Worm (Caenorhabditis elegans): ENCODE data around the gene T26H8.4.

T26H8.4 gene

DNA sequence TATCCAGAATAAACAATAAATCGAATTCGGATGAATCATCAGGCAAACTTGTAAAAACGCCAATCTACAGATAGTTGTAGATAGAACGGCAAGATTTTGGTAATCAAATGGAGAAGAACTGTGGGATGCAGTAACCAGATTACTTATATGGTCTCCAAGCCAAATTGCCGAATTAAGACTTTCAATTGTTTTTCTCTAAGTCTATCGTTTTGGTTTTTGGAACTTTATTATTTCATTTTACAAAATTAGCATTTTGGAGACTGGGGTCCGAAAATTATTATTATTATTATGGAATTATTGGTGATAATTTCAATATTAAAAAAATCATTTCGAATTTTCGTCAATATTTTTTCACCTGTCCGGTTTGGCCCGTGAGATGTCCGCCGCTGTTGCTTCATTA is 32.7 kb upstream of the T26H8.4 start, which contains the start of gene clec-228:
clec-228 (minus strand) TSS at position 101 of the 400 bp plus-strand sequence.
- TF ChIP-seq alr-1 (tag; optimal IDR thresholded peaks at IDR 0.05; ENCODE audit: borderline replicate concordance): no peak
- no peak for TF ChIP-seq lin-13 (GFP tag; optimal IDR thresholded peaks at IDR 0.05)

DNA sequence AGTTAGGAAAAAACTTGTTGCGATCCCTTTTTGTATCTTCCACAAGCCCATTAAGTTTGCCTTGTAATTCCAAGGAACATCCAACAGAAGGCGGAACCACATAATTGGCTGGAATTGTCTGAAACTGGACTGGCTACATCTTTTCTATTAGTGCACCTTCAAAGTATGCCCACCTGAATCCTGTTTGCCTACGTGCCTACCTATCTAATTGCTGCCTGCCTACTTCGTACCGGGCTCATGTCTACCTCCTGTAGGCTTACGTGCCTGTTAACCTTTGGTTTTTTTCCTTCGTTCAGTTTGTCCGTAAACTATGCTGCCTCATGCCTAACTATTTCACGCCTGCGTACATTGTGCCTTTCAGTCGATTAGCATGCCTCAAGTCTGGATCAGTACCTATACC is 30.8 kb upstream of the T26H8.4 start, which contains the start of gene wrt-7:
wrt-7 (minus strand) TSS at position 101 of the 400 bp plus-strand sequence.
- TF ChIP-seq nhr-76 (tag; optimal IDR thresholded peaks at IDR 0.05) (no peak), rnt-1 (tag; optimal IDR thresholded peaks at IDR 0.05) (no peak), pax-3 (tag; optimal IDR thresholded peaks at IDR 0.05) (peak; percentile 21)

DNA sequence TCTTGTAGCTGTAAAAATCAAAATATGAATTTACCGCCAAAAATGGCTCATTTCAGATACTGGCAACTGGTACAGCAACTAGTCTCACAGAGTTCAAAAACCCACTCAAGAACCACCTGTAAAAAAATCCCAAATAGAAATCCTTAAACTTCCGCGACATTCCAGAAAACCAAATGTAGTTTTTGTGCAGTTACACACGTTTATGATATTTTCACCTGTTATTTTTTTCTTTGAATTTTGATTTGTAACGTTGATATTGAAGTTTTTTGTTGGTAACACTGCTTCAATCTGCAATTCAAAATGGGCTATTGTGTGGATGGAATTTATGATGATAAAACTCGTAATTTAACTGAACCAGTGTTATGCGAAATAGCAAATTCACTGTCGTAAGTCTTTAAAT is 26.2 kb upstream of the T26H8.4 start, which contains the start of gene srw-113:
srw-113 (plus strand) TSS at position 301 of the 400 bp plus-strand sequence.
- TF ChIP-seq efl-1 (optimal IDR thresholded peaks at IDR 0.05) (no peak), efl-1 (GFP tag; optimal IDR thresholded peaks at IDR 0.05 in 1 of 2) (peak in 1 of 2 experiments; percentile 13), sox-4 (tag; optimal IDR thresholded peaks at IDR 0.05) (no peak)

DNA sequence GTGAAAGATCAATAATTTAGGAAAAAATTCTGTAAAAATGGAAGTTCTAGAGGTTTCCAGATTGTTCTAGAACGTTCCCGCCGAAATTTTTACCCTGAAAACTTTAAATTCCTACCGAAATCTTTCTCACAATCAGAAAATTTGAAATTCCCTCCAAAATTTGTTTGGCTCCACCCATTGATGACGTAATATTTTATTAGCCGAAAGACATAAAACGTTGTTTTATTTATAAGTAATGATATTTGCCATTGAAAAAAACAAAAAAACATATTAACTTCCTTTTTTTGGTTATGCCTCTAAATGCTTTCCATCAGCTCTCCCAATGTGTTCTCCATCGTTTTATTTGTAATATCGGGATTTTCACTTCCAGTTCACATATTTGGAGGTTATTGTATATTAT is 23.7 kb upstream of the T26H8.4 start, which contains the start of gene srh-295:
srh-295 (plus strand) TSS at position 301 of the 400 bp plus-strand sequence.
- TF ChIP-seq irx-1 (tag; optimal IDR thresholded peaks at IDR 0.05) (no peak), vab-15 (tag; optimal IDR thresholded peaks at IDR 0.05) (no peak), ces-1 (GFP tag; optimal IDR thresholded peaks at IDR 0.05) (no peak), zag-1 (tag; optimal IDR thresholded peaks at IDR 0.05) (no peak), ztf-11 (tag; optimal IDR thresholded peaks at IDR 0.05) (no peak), hlh-4 (tag; optimal IDR thresholded peaks at IDR 0.05) (no peak)

DNA sequence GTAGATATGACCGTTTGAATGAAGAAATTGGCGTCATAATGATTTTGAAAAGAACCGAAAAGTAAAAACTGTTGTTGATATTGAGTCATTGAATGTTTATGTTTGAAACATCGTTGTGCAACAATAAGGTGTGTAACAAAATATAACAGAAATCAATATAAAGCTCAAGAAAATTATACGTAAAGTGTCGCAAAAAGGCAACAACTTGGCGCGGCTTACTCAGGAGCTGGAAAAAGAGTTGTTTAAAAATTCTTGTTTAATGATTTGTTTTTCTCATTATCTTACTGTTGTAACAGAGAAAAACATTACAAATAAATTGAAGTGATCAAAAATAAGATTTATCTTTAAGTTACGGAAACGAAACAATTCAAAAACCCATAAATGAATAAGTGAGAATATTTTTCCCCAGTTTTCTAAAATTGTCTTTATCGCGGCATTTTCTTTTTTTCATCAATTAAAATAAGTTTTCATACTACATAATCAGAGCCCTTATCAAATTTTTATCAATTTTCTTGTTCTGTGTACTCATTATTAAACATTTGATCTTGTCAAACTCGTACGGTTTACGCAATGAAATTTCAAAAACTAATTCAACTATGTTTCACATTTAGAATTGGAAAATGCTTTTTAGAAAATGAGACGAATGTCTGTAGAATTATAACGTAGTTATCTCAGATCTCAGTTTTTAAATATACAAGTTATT is 21.3 kb upstream of the T26H8.4 start, which contains the start of gene ZK1037.6:
ZK1037.6 (minus strand) TSS at position 51 of the 703 bp plus-strand sequence.
- TF ChIP-seq jun-1 (tag; optimal IDR thresholded peaks at IDR 0.05): peak; percentile 27
- peak; percentile 90 for TF ChIP-seq elt-2 (tag; optimal IDR thresholded peaks at IDR 0.05)
- TF ChIP-seq egl-13 (tag; optimal IDR thresholded peaks at IDR 0.05): no peak

DNA sequence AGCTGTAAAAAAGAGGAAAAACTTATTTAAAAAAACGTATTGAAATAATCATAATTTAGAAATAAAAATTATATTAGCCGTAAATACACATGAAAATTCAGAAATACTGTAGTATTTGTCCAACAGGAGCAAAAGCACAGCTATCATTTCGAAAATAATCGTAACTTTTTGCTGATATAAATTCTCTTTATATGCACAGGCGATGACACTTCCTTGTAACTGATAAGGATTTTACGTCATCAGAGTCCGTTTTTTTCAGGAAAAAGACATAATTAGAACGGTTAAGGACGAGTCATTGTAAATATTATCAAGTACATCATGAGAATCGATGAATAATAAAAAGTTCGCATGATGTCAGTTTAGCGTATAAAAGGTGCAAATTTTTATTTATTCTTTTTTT is 16.8 kb upstream of the T26H8.4 start:
- TF ChIP-seq nhr-76 (tag; optimal IDR thresholded peaks at IDR 0.05) (no peak), hlh-4 (tag; optimal IDR thresholded peaks at IDR 0.05) (no peak), pag-3 (tag; optimal IDR thresholded peaks at IDR 0.05; ENCODE audit: borderline replicate concordance, insufficient read depth) (no peak), ama-1 (optimal IDR thresholded peaks at IDR 0.05) (no peak), ceh-88 (GFP tag; IDR thresholded peaks at IDR 0.05) (no peak), pqm-1 (tag; optimal IDR thresholded peaks at IDR 0.05) (peak; percentile 33), jun-1 (tag; optimal IDR thresholded peaks at IDR 0.05) (peak; percentile 13), elt-2 (tag; optimal IDR thresholded peaks at IDR 0.05) (peak; percentile 84)

DNA sequence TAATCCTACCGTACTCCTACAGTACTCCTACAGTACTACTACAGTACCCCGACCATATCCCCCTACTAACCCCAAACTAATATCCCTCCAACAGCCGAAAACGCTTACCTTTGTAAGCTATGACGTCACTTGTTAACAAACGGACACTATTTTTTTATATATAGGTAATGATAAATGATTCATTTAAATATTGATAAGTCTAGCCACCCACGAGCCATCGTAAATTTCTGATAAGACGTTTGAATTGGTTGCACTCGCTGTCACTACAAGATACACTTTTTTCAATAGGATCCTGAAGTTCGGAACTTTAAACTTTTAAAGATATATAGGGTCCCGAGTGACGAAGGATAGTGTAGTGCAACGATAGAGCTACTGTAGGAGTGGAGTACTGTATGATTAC is 16.0 kb upstream of the T26H8.4 start, which contains the start of gene nhr-247:
nhr-247 (plus strand) TSS at position 330 of the 400 bp plus-strand sequence.
- peak; percentile 73 for TF ChIP-seq elt-2 (tag; optimal IDR thresholded peaks at IDR 0.05)

DNA sequence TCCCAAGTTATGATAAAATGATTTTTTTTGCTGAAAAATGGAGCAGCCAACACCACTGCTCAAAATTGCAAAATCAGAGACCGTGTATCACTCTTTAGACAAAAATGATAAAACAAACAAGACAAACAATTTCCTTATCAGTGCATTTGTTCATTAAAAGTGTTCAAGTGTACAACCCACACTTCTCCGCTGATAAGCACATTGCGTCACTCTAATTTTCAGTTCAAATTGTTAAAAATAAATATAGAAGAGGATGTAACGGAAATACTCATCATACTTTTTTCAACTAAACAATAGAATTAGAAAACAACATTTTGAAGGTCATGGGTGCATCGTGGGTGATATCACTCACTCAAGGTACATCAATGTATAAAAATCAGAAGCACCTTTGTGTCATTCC is 12.0 kb upstream of the T26H8.4 start, which contains the start of gene nhr-291:
nhr-291 (plus strand) TSS at position 324 of the 400 bp plus-strand sequence.
- TF ChIP-seq mab-9 (GFP tag; IDR thresholded peaks at IDR 0.05) (no peak), jun-1 (tag; optimal IDR thresholded peaks at IDR 0.05) (peak; percentile 65), efl-1 (optimal IDR thresholded peaks at IDR 0.05) (no peak), efl-1 (GFP tag; optimal IDR thresholded peaks at IDR 0.05 in 1 of 2) (peak in 1 of 2 experiments; percentile 14), pqm-1 (tag; optimal IDR thresholded peaks at IDR 0.05) (peak; percentile 55), pax-3 (tag; optimal IDR thresholded peaks at IDR 0.05) (peak; percentile 77), elt-2 (tag; optimal IDR thresholded peaks at IDR 0.05) (peak; percentile 99), lin-35 (GFP tag; optimal IDR thresholded peaks at IDR 0.05) (peak in 1 of 2 experiments; percentile 45), nhr-77 (tag; optimal IDR thresholded peaks at IDR 0.05) (no peak), hlh-17 (GFP tag; optimal IDR thresholded peaks at IDR 0.05; ENCODE audit: borderline replicate concordance) (no peak), aly-2 (tag; optimal IDR thresholded peaks at IDR 0.05) (no peak), nhr-20 (tag; optimal IDR thresholded peaks at IDR 0.05) (peak; percentile 38), unc-130 (tag; optimal IDR thresholded peaks at IDR 0.05) (no peak)

Data from whole organism, L1 larva.